Worm (Caenorhabditis elegans): ENCODE data around the gene W06A7.4.

Gene W06A7.4

DNA sequence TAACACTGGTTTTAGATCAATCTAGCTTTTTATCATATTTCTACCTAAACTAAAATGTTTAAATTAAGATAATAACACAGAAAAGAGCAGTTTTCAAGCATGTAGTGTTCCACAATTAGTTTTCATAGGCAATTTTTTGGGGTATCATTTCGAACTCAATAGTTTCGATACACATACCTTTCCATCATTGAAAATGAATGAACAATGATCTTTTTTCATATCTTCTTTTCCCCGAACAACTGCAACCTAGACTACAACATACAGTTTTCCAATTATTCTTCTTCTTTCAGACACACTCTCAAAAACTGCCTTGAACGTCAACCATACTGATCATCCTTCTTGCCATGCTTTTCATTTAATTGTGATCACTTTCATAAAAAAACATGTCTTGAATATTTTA is at the start of gene W06A7.4:
W06A7.4 (plus strand) TSS at position 301 of the 400 bp plus-strand sequence.
- TF ChIP-seq nhr-23 (tag; optimal IDR thresholded peaks at IDR 0.05), result no peak
- TF ChIP-seq nhr-21 (tag; optimal IDR thresholded peaks at IDR 0.05), result no peak
- no peak for TF ChIP-seq sma-9 (GFP tag; optimal IDR thresholded peaks at IDR 0.05)
- TF ChIP-seq sma-9 (tag; optimal IDR thresholded peaks at IDR 0.05), result no peak
- no peak for TF ChIP-seq ceh-82 (tag; optimal IDR thresholded peaks at IDR 0.05)

DNA sequence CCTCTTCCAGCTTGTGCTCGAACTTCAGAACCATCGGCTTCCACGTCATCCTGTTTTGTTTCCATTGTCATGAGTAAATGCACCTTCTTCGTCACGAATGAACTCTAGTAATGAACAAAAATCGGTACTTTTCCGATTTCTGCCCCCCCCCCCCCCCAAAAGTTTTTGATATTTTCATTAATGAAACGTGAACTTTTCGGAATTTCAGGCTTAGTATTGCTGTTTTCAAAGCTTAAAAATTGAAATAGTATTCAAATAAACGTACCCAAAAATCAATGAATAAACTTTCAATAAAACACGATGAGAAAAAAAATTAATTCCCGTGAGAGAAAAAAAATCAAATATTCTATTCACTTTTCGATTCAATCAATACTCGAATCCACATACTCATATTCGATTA is 44.6 kb upstream of the W06A7.4 start, which contains the start of the genes scrm-7 and Y50E8A.10:
scrm-7 (minus strand) TSS at position 101 of the 400 bp plus-strand sequence.
Y50E8A.10 (plus strand) TSS at position 353 of the 400 bp plus-strand sequence.
- TF ChIP-seq lin-11 (tag; optimal IDR thresholded peaks at IDR 0.05) (no peak), F13H6.1 (tag; optimal IDR thresholded peaks at IDR 0.05) (no peak), sma-3 (GFP tag; optimal IDR thresholded peaks at IDR 0.05) (no peak), unc-62 (GFP tag; optimal IDR thresholded peaks at IDR 0.05) (no peak), nhr-10 (tag; optimal IDR thresholded peaks at IDR 0.05) (no peak), gmeb-1 (tag; optimal IDR thresholded peaks at IDR 0.05) (no peak), C34F6.9 (tag; optimal IDR thresholded peaks at IDR 0.05) (no peak), ZK546.5 (tag; optimal IDR thresholded peaks at IDR 0.05) (no peak), peb-1 (tag; optimal IDR thresholded peaks at IDR 0.05) (no peak), alr-1 (tag; optimal IDR thresholded peaks at IDR 0.05) (no peak), nhr-237 (tag; optimal IDR thresholded peaks at IDR 0.05) (no peak), ceh-16 (tag; optimal IDR thresholded peaks at IDR 0.05) (no peak), snpc-4 (tag; optimal IDR thresholded peaks at IDR 0.05) (no peak), nhr-12 (tag; optimal IDR thresholded peaks at IDR 0.05) (no peak)

DNA sequence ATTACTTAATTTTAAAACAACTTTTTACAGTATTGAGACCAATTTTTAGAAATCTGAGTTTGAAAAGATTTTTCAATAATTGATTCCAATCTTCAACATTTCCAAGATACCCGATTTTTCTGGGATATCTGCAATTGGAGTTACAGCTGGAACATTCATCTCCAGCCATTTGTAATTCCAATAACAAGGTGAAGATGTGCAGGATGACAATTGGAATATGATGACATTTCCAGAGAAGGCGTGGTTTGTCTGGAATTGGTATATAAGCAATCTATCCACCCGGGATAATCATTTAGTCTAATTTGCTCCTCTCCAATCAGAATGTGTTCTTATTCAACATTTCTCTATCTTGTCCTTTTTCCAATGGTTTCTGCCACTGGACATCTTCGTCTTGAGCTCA is 43.1 kb upstream of the W06A7.4 start, which contains the start of gene Y50E8A.11:
Y50E8A.11 (plus strand) TSS at position 301 of the 400 bp plus-strand sequence.
- TF ChIP-seq skn-1 (tag; optimal IDR thresholded peaks at IDR 0.05) (no peak), unc-55 (GFP tag; optimal IDR thresholded peaks at IDR 0.05) (no peak), ceh-16 (tag; optimal IDR thresholded peaks at IDR 0.05) (no peak), elt-1 (tag; optimal IDR thresholded peaks at IDR 0.05) (no peak), ZK546.5 (tag; optimal IDR thresholded peaks at IDR 0.05) (no peak), sma-9 (GFP tag; optimal IDR thresholded peaks at IDR 0.05) (no peak), sma-9 (tag; optimal IDR thresholded peaks at IDR 0.05) (no peak), F13H6.1 (tag; optimal IDR thresholded peaks at IDR 0.05) (no peak), unc-39 (tag; optimal IDR thresholded peaks at IDR 0.05) (no peak), nhr-21 (tag; optimal IDR thresholded peaks at IDR 0.05) (no peak), lin-39 (tag; optimal IDR thresholded peaks at IDR 0.05) (no peak), mbf-1 (tag; optimal IDR thresholded peaks at IDR 0.05) (no peak), ama-1 (optimal IDR thresholded peaks at IDR 0.05) (no peak)

DNA sequence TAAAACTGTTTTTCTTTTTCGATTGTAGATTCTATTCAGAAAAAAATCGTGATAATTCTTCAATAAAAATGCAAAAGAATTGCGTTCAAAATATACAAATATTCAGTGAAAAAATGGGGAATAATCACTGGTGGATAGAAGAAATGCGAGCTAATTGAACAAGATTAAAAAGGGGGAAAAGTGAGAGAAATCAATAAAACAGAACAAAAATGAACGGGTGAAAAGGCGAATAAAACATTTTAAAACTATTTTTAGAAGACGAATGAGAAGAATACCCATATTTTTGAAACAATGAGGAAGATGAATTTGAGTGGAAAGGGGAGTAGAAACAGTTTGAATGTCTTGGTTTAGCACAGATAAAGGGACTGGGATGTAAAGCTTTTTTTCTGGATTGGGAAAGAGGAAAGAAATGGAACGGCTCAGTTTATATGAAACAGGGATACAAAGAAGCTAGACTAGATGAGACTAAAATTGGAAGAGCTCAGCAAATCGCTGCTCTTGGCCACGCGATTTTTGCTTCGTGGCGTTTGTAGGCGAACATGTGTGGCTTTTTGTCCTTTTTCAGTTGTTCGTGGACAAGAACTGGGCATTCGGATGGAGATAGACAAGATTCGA is 40.0 kb upstream of the W06A7.4 start, which contains the start of gene Y50E8A.12:
Y50E8A.12 (minus strand) TSS at position 51 of the 615 bp plus-strand sequence.
- TF ChIP-seq ztf-11 (tag; optimal IDR thresholded peaks at IDR 0.05), result no peak
- no peak for TF ChIP-seq elt-3 (tag; optimal IDR thresholded peaks at IDR 0.05)
- no peak for TF ChIP-seq nhr-25 (tag; optimal IDR thresholded peaks at IDR 0.05)
- TF ChIP-seq nhr-10 (tag; optimal IDR thresholded peaks at IDR 0.05), result no peak

ce11 chrV:14784787-14785186 is 39.4 kb upstream of the W06A7.4 start:
- no peak for TF ChIP-seq dmd-4 (tag; optimal IDR thresholded peaks at IDR 0.05)
- TF ChIP-seq lin-11 (tag; optimal IDR thresholded peaks at IDR 0.05), result no peak
- TF ChIP-seq unc-55 (GFP tag; optimal IDR thresholded peaks at IDR 0.05), result no peak
- no peak for TF ChIP-seq nhr-6 (tag; optimal IDR thresholded peaks at IDR 0.05)
- no peak for TF ChIP-seq ceh-82 (tag; optimal IDR thresholded peaks at IDR 0.05)
- TF ChIP-seq alr-1 (tag; optimal IDR thresholded peaks at IDR 0.05), result no peak
- no peak for TF ChIP-seq zag-1 (tag; optimal IDR thresholded peaks at IDR 0.05)
- no peak for TF ChIP-seq blmp-1 (tag; optimal IDR thresholded peaks at IDR 0.05; ENCODE audit: insufficient read depth)
- TF ChIP-seq sma-3 (GFP tag; optimal IDR thresholded peaks at IDR 0.05), result no peak
- TF ChIP-seq ztf-4 (tag; optimal IDR thresholded peaks at IDR 0.05), result no peak
- TF ChIP-seq mab-5 (tag; optimal IDR thresholded peaks at IDR 0.05), result no peak
- TF ChIP-seq nhr-25 (tag; optimal IDR thresholded peaks at IDR 0.05), result no peak
- no peak for TF ChIP-seq ZK546.5 (tag; optimal IDR thresholded peaks at IDR 0.05)
- no peak for TF ChIP-seq nhr-237 (tag; optimal IDR thresholded peaks at IDR 0.05)
- TF ChIP-seq elt-3 (tag; optimal IDR thresholded peaks at IDR 0.05), result no peak
- TF ChIP-seq elt-1 (tag; optimal IDR thresholded peaks at IDR 0.05), result no peak
- TF ChIP-seq nhr-12 (tag; optimal IDR thresholded peaks at IDR 0.05), result no peak
- no peak for TF ChIP-seq egl-27 (tag; optimal IDR thresholded peaks at IDR 0.05)
- no peak for TF ChIP-seq sma-9 (GFP tag; optimal IDR thresholded peaks at IDR 0.05)
- TF ChIP-seq sma-9 (tag; optimal IDR thresholded peaks at IDR 0.05), result no peak
- no peak for TF ChIP-seq ama-1 (optimal IDR thresholded peaks at IDR 0.05)
